Worm (Caenorhabditis elegans) whole organism, L1 larva: ENCODE results near the gene ZK867.2.
A peak's percentile ranks its signal among the peaks of the same experiment; 100 is the strongest.

ENCODE experiments used
- F16B12.6 ChIP-seq: fragments of 150-350 bp; optimal IDR thresholded peaks from 2 replicates; lab custom pipeline; 2014; ENCODE audit warnings: missing biosample characterization, missing genetic modification characterization
- ama-1 ChIP-seq: fragments of 150-350 bp; optimal IDR thresholded peaks from 2 replicates; lab custom pipeline; 2014
- ces-1 ChIP-seq: fragments of 150-350 bp; optimal IDR thresholded peaks from 2 replicates; lab custom pipeline; 2014; ENCODE audit warnings: missing biosample characterization, missing genetic modification reagents, missing genetic modification characterization
- efl-1 ChIP-seq, 4 experiments: fragments of 150-350 bp; optimal IDR thresholded peaks in 3 of 4; peaks in 1 of 4; 1 replicate in 1 of 4; 2 replicates in 3 of 4; lab custom pipeline; 2014; ENCODE audit warnings: missing biosample characterization in 2 of 4, missing genetic modification characterization in 2 of 4, missing genetic modification reagents in 2 of 4
- efl-3 ChIP-seq: fragments of 200-800 bp; sonication (Bioruptor generic); optimal IDR thresholded peaks from 2 replicates; lab custom pipeline; 2018; ENCODE audit warnings: mild to moderate bottlenecking, missing genetic modification characterization, missing compliant biosample characterization
- elt-2 ChIP-seq: sonication (generic microtip); optimal IDR thresholded peaks from 2 replicates; lab custom pipeline; 2016; ENCODE audit warnings: missing genetic modification characterization, mild to moderate bottlenecking, inconsistent platforms, missing compliant biosample characterization, missing genetic modification reagents
- fkh-8 ChIP-seq: sonication (generic microtip); optimal IDR thresholded peaks from 2 replicates; lab custom pipeline; 2016; ENCODE audit warnings: mild to moderate bottlenecking, missing genetic modification characterization, missing compliant biosample characterization
- lin-14 ChIP-seq: fragments of 200-800 bp; sonication (Bioruptor generic); optimal IDR thresholded peaks from 2 replicates; lab custom pipeline; 2018; ENCODE audit warnings: mild to moderate bottlenecking, missing genetic modification characterization, moderate library complexity, missing compliant biosample characterization
- lir-3 ChIP-seq: sonication (generic microtip); optimal IDR thresholded peaks from 2 replicates; lab custom pipeline; 2016; ENCODE audit warnings: mild to moderate bottlenecking, missing genetic modification characterization, moderate library complexity, missing compliant biosample characterization; ENCODE audit not compliant: poor library complexity
- lsy-2 ChIP-seq, 2 experiments: fragments of 150-350 bp; optimal IDR thresholded peaks; 2 replicates each; lab custom pipeline; 2014; ENCODE audit warnings: missing biosample characterization in 2 of 2, missing genetic modification characterization in 2 of 2
- nhr-12 ChIP-seq: sonication (generic microtip); optimal IDR thresholded peaks from 2 replicates; lab custom pipeline; 2017; ENCODE audit warnings: missing biosample characterization, missing genetic modification characterization
- nhr-19 ChIP-seq: fragments of 200-800 bp; sonication (Bioruptor generic); conservative IDR thresholded peaks from 2 replicates; pipeline ENCODE4 v1.3.6; 2022; ENCODE audit warnings: missing genetic modification characterization, missing compliant biosample characterization
- nhr-237 ChIP-seq: fragments of 150-350 bp; optimal IDR thresholded peaks from 2 replicates; lab custom pipeline; 2014; ENCODE audit warnings: missing biosample characterization, missing genetic modification characterization
- nhr-47 ChIP-seq: sonication (generic microtip); optimal IDR thresholded peaks from 2 replicates; lab custom pipeline; 2016; ENCODE audit warnings: mild to moderate bottlenecking, missing genetic modification characterization, moderate library complexity, missing compliant biosample characterization
- nhr-71 ChIP-seq: sonication (generic microtip); optimal IDR thresholded peaks from 2 replicates; lab custom pipeline; 2016; ENCODE audit warnings: mild to moderate bottlenecking, missing genetic modification characterization, moderate library complexity, missing compliant biosample characterization
- nhr-77 ChIP-seq: fragments of 150-350 bp; optimal IDR thresholded peaks from 2 replicates; lab custom pipeline; 2014; ENCODE audit warnings: missing biosample characterization, missing genetic modification characterization
- pag-3 ChIP-seq: sonication (generic microtip); optimal IDR thresholded peaks from 2 replicates; lab custom pipeline; 2017; ENCODE audit warnings: missing genetic modification characterization, mild to moderate bottlenecking, missing compliant biosample characterization, antibody characterized with exemption, borderline replicate concordance; ENCODE audit not compliant: insufficient read depth
- pqm-1 ChIP-seq: sonication (generic microtip); optimal IDR thresholded peaks from 3 replicates; lab custom pipeline; 2017; ENCODE audit warnings: missing biosample characterization, missing genetic modification characterization
- snu-23 ChIP-seq: sonication (generic microtip); optimal IDR thresholded peaks from 2 replicates; lab custom pipeline; 2016; ENCODE audit warnings: missing genetic modification characterization, missing compliant biosample characterization
- tlp-1 ChIP-seq: fragments of 150-350 bp; optimal IDR thresholded peaks from 2 replicates; lab custom pipeline; 2014; ENCODE audit warnings: missing biosample characterization, missing genetic modification characterization
- vab-15 ChIP-seq: sonication (generic microtip); optimal IDR thresholded peaks from 2 replicates; lab custom pipeline; 2017; ENCODE audit warnings: missing genotype, mild to moderate bottlenecking, missing genetic modification characterization, missing compliant biosample characterization
- zip-4 ChIP-seq: fragments of 200-800 bp; sonication (Bioruptor generic); optimal IDR thresholded peaks from 2 replicates; lab custom pipeline; 2018; ENCODE audit warnings: mild to moderate bottlenecking, missing genetic modification characterization, moderate library complexity, missing compliant biosample characterization

The ZK867.2 gene

DNA sequence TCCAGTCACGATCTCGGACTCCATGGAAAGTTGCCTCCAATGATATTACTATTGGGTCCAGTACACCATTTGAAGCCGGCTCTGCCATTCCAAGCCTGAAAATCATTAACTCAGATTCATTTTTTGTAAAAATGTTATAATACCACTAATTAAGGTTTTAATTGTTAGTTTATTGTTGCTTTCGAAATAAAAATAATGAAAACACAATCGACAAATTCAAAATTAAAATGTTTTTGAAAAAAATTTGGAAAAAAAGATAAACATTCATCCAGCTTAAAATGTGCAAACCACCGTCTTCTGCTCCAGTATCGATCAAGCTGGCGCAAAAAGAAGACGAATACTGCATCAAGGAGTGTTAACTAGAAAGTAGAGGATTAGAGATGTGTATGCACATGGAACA is 50.4 kb downstream of the ZK867.2 start, which contains the start of gene F46H5.5:
Gene F46H5.5, minus strand, starts transcription at position 101 of the 400 bp plus-strand sequence.
- peak in 1 of 2 experiments; percentile 21 for TF ChIP-seq lsy-2 (tag; optimal IDR thresholded peaks at IDR 0.05; lab: Kevin White, UChicago)
- no peak for TF ChIP-seq efl-3
- TF ChIP-seq pag-3, result no peak
- TF ChIP-seq fkh-8 (tag; lab: Kevin White, UChicago), result peak; percentile 21
- TF ChIP-seq elt-2 (tag; lab: Kevin White, UChicago), result no peak
- TF ChIP-seq lir-3 (tag; lab: Kevin White, UChicago), result no peak
- no peak for TF ChIP-seq efl-1 (optimal IDR thresholded peaks at IDR 0.05; lab: Kevin White, UChicago)
- TF ChIP-seq efl-1 (GFP tag; optimal IDR thresholded peaks at IDR 0.05 in 1 of 2; lab: Kevin White, UChicago), result no peak
- no peak for TF ChIP-seq ces-1 (GFP tag; lab: Kevin White, UChicago)
- TF ChIP-seq F16B12.6, result no peak
- peak; percentile 12 for TF ChIP-seq nhr-71 (tag; lab: Kevin White, UChicago)
- no peak for TF ChIP-seq nhr-77 (tag; lab: Kevin White, UChicago)
- no peak for TF ChIP-seq snu-23 (GFP tag; lab: Kevin White, UChicago)
- TF ChIP-seq nhr-12 (tag; lab: Kevin White, UChicago), result no peak
- TF ChIP-seq nhr-47 (tag; lab: Kevin White, UChicago), result no peak
- TF ChIP-seq ama-1 (lab: Kevin White, UChicago), result no peak
- no peak for TF ChIP-seq tlp-1 (tag; lab: Kevin White, UChicago)
- TF ChIP-seq lin-14 (GFP tag; lab: Kevin White, UChicago), result peak; percentile 20
- TF ChIP-seq nhr-19 (GFP tag; lab: Robert Waterston, UW), result no peak
- TF ChIP-seq vab-15 (tag; lab: Kevin White, UChicago), result no peak
- TF ChIP-seq pqm-1 (tag; lab: Kevin White, UChicago), result no peak
- no peak for TF ChIP-seq nhr-237 (tag; lab: Kevin White, UChicago)
- no peak for TF ChIP-seq zip-4
